Fruit fly (Drosophila melanogaster) whole organism, prepupa: ENCODE measurements around the gene MFS3.

Experiments
- Blimp-1 ChIP-seq: fragments of 200-800 bp; sonication (Bioruptor generic); optimal IDR thresholded peaks from 3 replicates; lab custom pipeline; 2017; ENCODE audit warnings: missing biosample characterization, missing genetic modification characterization, mild to moderate bottlenecking, moderate library complexity, missing genetic modification reagents
- CG10631 ChIP-seq: fragments of 200-800 bp; sonication (Bioruptor generic); optimal IDR thresholded peaks from 2 replicates; lab custom pipeline; 2016; ENCODE audit warnings: missing biosample characterization, missing genetic modification characterization
- CG10669 ChIP-seq: fragments of 200-800 bp; sonication (Bioruptor generic); optimal IDR thresholded peaks from 3 replicates; lab custom pipeline; 2018; ENCODE audit warnings: missing biosample characterization, mild to moderate bottlenecking, missing genetic modification characterization, moderate library complexity
- CG11762 ChIP-seq: fragments of 200-800 bp; sonication (Bioruptor generic); optimal IDR thresholded peaks from 3 replicates; lab custom pipeline; 2016; ENCODE audit warnings: missing biosample characterization, missing genetic modification characterization; ENCODE audit not compliant: insufficient read depth
- CG11902 ChIP-seq: fragments of 200-800 bp; sonication (Bioruptor generic); optimal IDR thresholded peaks from 3 replicates; lab custom pipeline; 2016; ENCODE audit warnings: missing biosample characterization, missing genetic modification characterization
- CG1621 ChIP-seq: fragments of 200-800 bp; sonication (Bioruptor generic); optimal IDR thresholded peaks from 3 replicates; lab custom pipeline; 2018; ENCODE audit warnings: missing biosample characterization, mild to moderate bottlenecking, missing genetic modification characterization
- CG16779 ChIP-seq: fragments of 200-800 bp; sonication (Bioruptor generic); optimal IDR thresholded peaks from 3 replicates; lab custom pipeline; 2017; ENCODE audit warnings: missing biosample characterization, mild to moderate bottlenecking, missing genetic modification characterization
- CG3032 ChIP-seq: fragments of 200-800 bp; optimal IDR thresholded peaks from 2 replicates; lab custom pipeline; 2019; ENCODE audit warnings: missing biosample characterization, mild to moderate bottlenecking, missing genetic modification characterization, moderate library complexity
- CG32006 ChIP-seq: fragments of 200-800 bp; sonication (Bioruptor generic); optimal IDR thresholded peaks from 3 replicates; lab custom pipeline; 2017; ENCODE audit warnings: missing biosample characterization, mild to moderate bottlenecking, missing genetic modification characterization
- CG34406 ChIP-seq: fragments of 200-800 bp; sonication (Bioruptor generic); optimal IDR thresholded peaks from 3 replicates; lab custom pipeline; 2016; ENCODE audit warnings: missing biosample characterization, missing genetic modification characterization
- CG3919 ChIP-seq: fragments of 200-800 bp; sonication (Bioruptor generic); optimal IDR thresholded peaks from 3 replicates; lab custom pipeline; 2016; ENCODE audit warnings: missing biosample characterization, missing genetic modification characterization
- CG4318 ChIP-seq: fragments of 200-800 bp; sonication (Bioruptor generic); optimal IDR thresholded peaks from 3 replicates; lab custom pipeline; 2017; ENCODE audit warnings: missing biosample characterization, mild to moderate bottlenecking, missing genetic modification characterization
- CG6163 ChIP-seq: fragments of 200-800 bp; sonication (Bioruptor generic); IDR thresholded peaks from 3 replicates; pipeline ENCODE4 v1.3.6; 2022; ENCODE audit warnings: missing biosample characterization, missing genetic modification characterization
- CG6792 ChIP-seq: fragments of 200-800 bp; sonication (Bioruptor generic); optimal IDR thresholded peaks from 3 replicates; lab custom pipeline; 2016; ENCODE audit warnings: missing biosample characterization, missing genetic modification characterization
- CG6808 ChIP-seq: fragments of 200-800 bp; sonication (Bioruptor generic); optimal IDR thresholded peaks from 3 replicates; lab custom pipeline; 2017; ENCODE audit warnings: missing biosample characterization, missing genetic modification characterization, mild to moderate bottlenecking, moderate library complexity, missing genetic modification reagents
- CG6854 ChIP-seq: fragments of 200-800 bp; sonication (Bioruptor generic); optimal IDR thresholded peaks from 2 replicates; lab custom pipeline; 2017; ENCODE audit warnings: missing biosample characterization, mild to moderate bottlenecking, missing genetic modification characterization
- CG7368 ChIP-seq: fragments of 200-800 bp; sonication (Bioruptor generic); optimal IDR thresholded peaks from 3 replicates; lab custom pipeline; 2016; ENCODE audit warnings: missing biosample characterization, missing genetic modification characterization
- CG8319 ChIP-seq: fragments of 200-800 bp; sonication (Bioruptor generic); optimal IDR thresholded peaks from 3 replicates; lab custom pipeline; 2016; ENCODE audit warnings: missing biosample characterization, missing genetic modification characterization
- CG8632 ChIP-seq: fragments of 200-800 bp; sonication (Bioruptor generic); optimal IDR thresholded peaks from 3 replicates; lab custom pipeline; 2016; ENCODE audit warnings: missing biosample characterization, missing genetic modification characterization
- CG9139 ChIP-seq: fragments of 200-800 bp; sonication (Bioruptor generic); optimal IDR thresholded peaks from 3 replicates; lab custom pipeline; 2017; ENCODE audit warnings: missing biosample characterization, mild to moderate bottlenecking, missing genetic modification characterization
- Eip75B ChIP-seq: fragments of 200-800 bp; sonication (Bioruptor generic); optimal IDR thresholded peaks from 3 replicates; lab custom pipeline; 2016; ENCODE audit warnings: missing biosample characterization, missing genetic modification characterization
- Eip78C ChIP-seq: fragments of 200-800 bp; sonication (Bioruptor generic); peaks from one replicate; lab custom pipeline; 2016; ENCODE audit warnings: missing biosample characterization, missing genetic modification characterization
- Eip93F ChIP-seq: fragments of 200-800 bp; sonication (Bioruptor generic); optimal IDR thresholded peaks from 2 replicates; lab custom pipeline; 2016; ENCODE audit warnings: missing biosample characterization, mild to moderate bottlenecking, missing genetic modification characterization
- Ets21C ChIP-seq: fragments of 200-800 bp; sonication (Bioruptor generic); optimal IDR thresholded peaks from 3 replicates; lab custom pipeline; 2016; ENCODE audit warnings: missing biosample characterization, missing genetic modification characterization
- Ets96B ChIP-seq: fragments of 200-800 bp; optimal IDR thresholded peaks from 2 replicates; lab custom pipeline; 2019; ENCODE audit warnings: missing biosample characterization, mild to moderate bottlenecking, missing genetic modification characterization, moderate library complexity
- Gug ChIP-seq: fragments of 200-800 bp; sonication (Bioruptor generic); IDR thresholded peaks from 2 replicates; pipeline ENCODE4 v1.3.6; 2022; ENCODE audit warnings: missing biosample characterization, missing genetic modification characterization
- Hr38 ChIP-seq: sonication (Bioruptor generic); optimal IDR thresholded peaks from 2 replicates; lab custom pipeline; 2016; ENCODE audit warnings: missing biosample characterization, missing genetic modification characterization
- Hr39 ChIP-seq: fragments of 200-800 bp; sonication (Bioruptor generic); optimal IDR thresholded peaks from 2 replicates; lab custom pipeline; 2016; ENCODE audit warnings: missing biosample characterization, missing genetic modification characterization
- Hr4 ChIP-seq: fragments of 200-800 bp; sonication (Bioruptor generic); optimal IDR thresholded peaks from 3 replicates; lab custom pipeline; 2016; ENCODE audit warnings: missing biosample characterization, missing genetic modification characterization
- Met ChIP-seq: fragments of 200-800 bp; sonication (Bioruptor generic); optimal IDR thresholded peaks from 3 replicates; lab custom pipeline; 2016; ENCODE audit warnings: missing biosample characterization, missing genetic modification characterization
- OdsH ChIP-seq: fragments of 200-800 bp; sonication (Bioruptor generic); optimal IDR thresholded peaks from 3 replicates; lab custom pipeline; 2016; ENCODE audit warnings: missing biosample characterization, missing genetic modification characterization
- Smox ChIP-seq: fragments of 200-800 bp; sonication (Bioruptor generic); optimal IDR thresholded peaks from 3 replicates; lab custom pipeline; 2016; ENCODE audit warnings: missing biosample characterization, missing genetic modification characterization
- Sox102F ChIP-seq: fragments of 200-800 bp; sonication (Bioruptor generic); optimal IDR thresholded peaks from 2 replicates; lab custom pipeline; 2016; ENCODE audit warnings: missing biosample characterization, mild to moderate bottlenecking, missing genetic modification characterization
- Sox14 ChIP-seq: fragments of 200-800 bp; sonication (Bioruptor generic); optimal IDR thresholded peaks from 3 replicates; lab custom pipeline; 2016; ENCODE audit warnings: missing biosample characterization, missing genetic modification characterization
- acj6 ChIP-seq: fragments of 200-800 bp; sonication (Bioruptor generic); optimal IDR thresholded peaks from 3 replicates; lab custom pipeline; 2016; ENCODE audit warnings: missing biosample characterization, missing genetic modification characterization
- cyc ChIP-seq: fragments of 200-800 bp; sonication (Bioruptor generic); optimal IDR thresholded peaks from 3 replicates; lab custom pipeline; 2016; ENCODE audit warnings: missing biosample characterization, missing genetic modification characterization
- eg ChIP-seq: fragments of 200-800 bp; sonication (Bioruptor generic); IDR thresholded peaks from 3 replicates; pipeline ENCODE4 v1.3.6; 2022; ENCODE audit warnings: missing biosample characterization, missing genetic modification characterization
- esn ChIP-seq: fragments of 200-800 bp; sonication (Bioruptor generic); optimal IDR thresholded peaks from 2 replicates; lab custom pipeline; 2016; ENCODE audit warnings: missing biosample characterization, mild to moderate bottlenecking, missing genetic modification characterization, moderate library complexity
- fd59A ChIP-seq: fragments of 200-800 bp; sonication (Bioruptor generic); optimal IDR thresholded peaks from 2 replicates; lab custom pipeline; 2017; ENCODE audit warnings: missing biosample characterization, mild to moderate bottlenecking, missing genetic modification characterization, missing genetic modification reagents
- fd85E ChIP-seq: fragments of 200-800 bp; sonication (Bioruptor generic); optimal IDR thresholded peaks from 3 replicates; lab custom pipeline; 2016; ENCODE audit warnings: missing biosample characterization, missing genetic modification characterization
- fkh ChIP-seq: fragments of 200-800 bp; sonication (Bioruptor generic); optimal IDR thresholded peaks from 3 replicates; lab custom pipeline; 2017; ENCODE audit warnings: missing biosample characterization, mild to moderate bottlenecking, missing genetic modification characterization, moderate library complexity
- net ChIP-seq: fragments of 200-800 bp; sonication (Bioruptor generic); optimal IDR thresholded peaks from 3 replicates; lab custom pipeline; 2016; ENCODE audit warnings: missing biosample characterization, missing genetic modification characterization
- pdm3 ChIP-seq: fragments of 200-800 bp; sonication (Bioruptor generic); optimal IDR thresholded peaks from 3 replicates; lab custom pipeline; 2016; ENCODE audit warnings: missing biosample characterization, missing genetic modification characterization
- salr ChIP-seq, 2 experiments: fragments of 200-800 bp; sonication (Bioruptor generic); optimal IDR thresholded peaks; 3 replicates each; lab custom pipeline; 2016 to 2018; ENCODE audit warnings: missing biosample characterization in 2 of 2, missing genetic modification characterization in 2 of 2, mild to moderate bottlenecking in 1 of 2
- spab ChIP-seq: fragments of 200-800 bp; sonication (Bioruptor generic); optimal IDR thresholded peaks from 2 replicates; lab custom pipeline; 2017; ENCODE audit warnings: missing biosample characterization, mild to moderate bottlenecking, missing genetic modification characterization, missing genetic modification reagents
- ss ChIP-seq, 2 experiments: fragments of 200-800 bp; sonication (Bioruptor generic); optimal IDR thresholded peaks; 2 replicates in 1 of 2; 3 replicates in 1 of 2; lab custom pipeline; 2017 to 2018; ENCODE audit warnings: mild to moderate bottlenecking in 2 of 2, missing biosample characterization in 2 of 2, missing genetic modification characterization in 2 of 2, moderate library complexity in 1 of 2
- svp ChIP-seq: fragments of 200-800 bp; sonication (Bioruptor generic); peaks from one replicate; lab custom pipeline; 2016; ENCODE audit warnings: missing biosample characterization, missing genetic modification characterization
- topi ChIP-seq: fragments of 200-800 bp; sonication (Bioruptor generic); optimal IDR thresholded peaks from 3 replicates; lab custom pipeline; 2016; ENCODE audit warnings: missing biosample characterization, missing genetic modification characterization
- vri ChIP-seq: fragments of 200-800 bp; sonication (Bioruptor generic); optimal IDR thresholded peaks from 3 replicates; lab custom pipeline; 2016; ENCODE audit warnings: missing biosample characterization, mild to moderate bottlenecking, missing genetic modification characterization

The MFS3 gene

dm6 chr2L:1116661-1117322 is 26.2 kb upstream of the MFS3 start:
- TF ChIP-seq CG6163 (GFP tag; lab: Robert Waterston, UW): no peak
- TF ChIP-seq CG32006 (GFP tag; lab: Kevin White, UChicago): no peak
- no peak for TF ChIP-seq OdsH (GFP tag; lab: Kevin White, UChicago)
- no peak for TF ChIP-seq Ets21C (GFP tag; lab: Kevin White, UChicago)
- no peak for TF ChIP-seq pdm3
- TF ChIP-seq Sox102F (GFP tag; lab: Kevin White, UChicago): peak; percentile 20
- TF ChIP-seq CG4318: no peak
- peak; percentile 73 for TF ChIP-seq Eip93F (GFP tag; lab: Kevin White, UChicago)
- TF ChIP-seq CG16779 (tag; lab: Kevin White, UChicago): peak; percentile 28
- TF ChIP-seq Hr39 (GFP tag; lab: Kevin White, UChicago): no peak
- TF ChIP-seq fd85E (GFP tag; lab: Kevin White, UChicago): no peak
- no peak for TF ChIP-seq Hr38 (GFP tag; lab: Kevin White, UChicago)
- TF ChIP-seq Eip75B (GFP tag; lab: Kevin White, UChicago): peak; percentile 13
- peak; percentile 20 for TF ChIP-seq fkh (GFP tag; lab: Kevin White, UChicago)
- peak in 1 of 2 experiments; percentile 16 for TF ChIP-seq ss (GFP tag; optimal IDR thresholded peaks at IDR 0.05; lab: Kevin White, UChicago)
- TF ChIP-seq CG11902: no peak
- peak; percentile 60 for TF ChIP-seq vri (GFP tag; lab: Kevin White, UChicago)
- peak; percentile 5 for TF ChIP-seq CG3919
- peak; percentile 26 for TF ChIP-seq Sox14 (GFP tag; lab: Kevin White, UChicago)
- TF ChIP-seq CG7368 (GFP tag; lab: Kevin White, UChicago): no peak
- TF ChIP-seq CG8632 (GFP tag; lab: Kevin White, UChicago): no peak
- no peak for TF ChIP-seq Hr4 (GFP tag; lab: Kevin White, UChicago)
- TF ChIP-seq svp (GFP tag; lab: Kevin White, UChicago): peak; percentile 95
- TF ChIP-seq CG11762 (GFP tag; lab: Kevin White, UChicago): no peak
- TF ChIP-seq spab (GFP tag; lab: Kevin White, UChicago): no peak
- no peak for TF ChIP-seq CG10631 (GFP tag; lab: Kevin White, UChicago)
- no peak for TF ChIP-seq CG8319 (GFP tag; lab: Kevin White, UChicago)
- TF ChIP-seq topi: peak; percentile 3
- TF ChIP-seq cyc (GFP tag; lab: Kevin White, UChicago): no peak
- TF ChIP-seq Smox (GFP tag; lab: Kevin White, UChicago): no peak
- TF ChIP-seq CG9139 (GFP tag; lab: Kevin White, UChicago): no peak
- TF ChIP-seq salr (GFP tag; optimal IDR thresholded peaks at IDR 0.05; lab: Kevin White, UChicago): no peak
- no peak for TF ChIP-seq fd59A (GFP tag; lab: Kevin White, UChicago)
- no peak for TF ChIP-seq CG34406
- TF ChIP-seq Met: peak; percentile 31
- no peak for TF ChIP-seq CG10669 (GFP tag; lab: Kevin White, UChicago)
- TF ChIP-seq Gug (GFP tag; lab: Robert Waterston, UW): no peak
- TF ChIP-seq Blimp-1 (GFP tag; lab: Kevin White, UChicago): no peak
- no peak for TF ChIP-seq CG1621 (tag; lab: Kevin White, UChicago)
- peak; percentile 80 for TF ChIP-seq Eip78C (GFP tag; lab: Kevin White, UChicago)
- TF ChIP-seq CG6792 (GFP tag; lab: Kevin White, UChicago): no peak
- TF ChIP-seq CG6808 (GFP tag; lab: Kevin White, UChicago): no peak
- TF ChIP-seq CG6854 (GFP tag; lab: Kevin White, UChicago): peak; percentile 43
- TF ChIP-seq esn (GFP tag; lab: Kevin White, UChicago): peak; percentile 5
- no peak for TF ChIP-seq CG3032 (tag; lab: Kevin White, UChicago)
- TF ChIP-seq eg (GFP tag; lab: Robert Waterston, UW): no peak
- TF ChIP-seq net (GFP tag; lab: Kevin White, UChicago): no peak
- TF ChIP-seq acj6 (GFP tag; lab: Kevin White, UChicago): no peak
- no peak for TF ChIP-seq Ets96B (tag; lab: Kevin White, UChicago)
